Worm (Caenorhabditis elegans): ENCODE results near the gene plc-4.

DNA sequence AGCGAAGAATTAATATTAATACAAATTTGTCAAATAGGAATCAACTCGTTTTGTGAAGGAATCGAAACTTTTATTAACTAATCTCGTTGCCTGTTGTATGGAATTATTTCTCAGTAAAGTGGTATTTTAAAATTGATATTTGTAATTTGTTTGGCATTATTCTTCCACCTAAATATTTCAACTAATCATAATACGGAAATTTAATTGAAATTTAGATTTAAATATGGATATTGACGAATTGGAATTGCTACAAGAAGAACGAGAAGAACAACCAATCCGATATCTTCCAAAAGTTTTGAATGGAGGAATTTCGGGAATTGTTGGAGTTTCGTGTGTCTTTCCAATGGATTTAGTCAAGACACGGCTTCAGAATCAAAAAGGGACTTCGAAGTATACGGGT is 37.6 kb downstream of the plc-4 start, which contains the start of gene slc-25A18.2:
- TF ChIP-seq dao-5 (tag; optimal IDR thresholded peaks at IDR 0.05), result no peak
- no peak for TF ChIP-seq W03F9.2 (tag; optimal IDR thresholded peaks at IDR 0.05)
